Fruit fly (Drosophila melanogaster): Measurements from ENCODE around the gene CG34428.
A peak's percentile ranks its signal among the peaks of the same experiment; 100 is the strongest.

Gene CG34428

dm6 chr3L:13049671-13050070 lies 11.9 kb upstream of the CG34428 start (continued):
- TF ChIP-seq prd (optimal IDR thresholded peaks at IDR 0.05) (no peak), prd (GFP tag; IDR thresholded peaks at IDR 0.05) (peak; percentile 4; the same call in 1 of the 3 replicates), CG2712 (tag; optimal IDR thresholded peaks at IDR 0.05) (peak; percentile 55), inv (GFP tag; IDR thresholded peaks at IDR 0.05; ENCODE audit: partially characterized antibody) (no peak), MESR4 (GFP tag; optimal IDR thresholded peaks at IDR 0.05) (no peak), gsb-n (tag; optimal IDR thresholded peaks at IDR 0.05) (no peak), zen (tag; optimal IDR thresholded peaks at IDR 0.05) (peak; percentile 83), CG12769 (tag; optimal IDR thresholded peaks at IDR 0.05) (no peak), CG1603 (tag; optimal IDR thresholded peaks at IDR 0.05) (peak; percentile 8), emc (GFP tag; optimal IDR thresholded peaks at IDR 0.05) (no peak), ems (GFP tag; optimal IDR thresholded peaks at IDR 0.05) (no peak), D19A (tag; optimal IDR thresholded peaks at IDR 0.05) (peak; percentile 15), corto (GFP tag; optimal IDR thresholded peaks at IDR 0.05) (peak; percentile 11), ase (GFP tag; IDR thresholded peaks at IDR 0.05) (no peak), CG4707 (GFP tag; optimal IDR thresholded peaks at IDR 0.05) (no peak), CG15696 (tag; optimal IDR thresholded peaks at IDR 0.05) (peak; percentile 84), CG12391 (tag; optimal IDR thresholded peaks at IDR 0.05) (peak; percentile 14), Deaf1 (tag; optimal IDR thresholded peaks at IDR 0.05) (no peak), grau (tag; optimal IDR thresholded peaks at IDR 0.05) (peak; percentile 1), sim (GFP tag; IDR thresholded peaks at IDR 0.05) (no peak), CG32767 (GFP tag; IDR thresholded peaks at IDR 0.05) (no peak), D (optimal IDR thresholded peaks at IDR 0.05) (no peak), D (GFP tag; optimal IDR thresholded peaks at IDR 0.05) (peak; percentile 4), ranshi (GFP tag; IDR thresholded peaks at IDR 0.05) (no peak), CG8924 (tag; optimal IDR thresholded peaks at IDR 0.05) (peak; percentile 25)

dm6 chr3L:13050675-13051202 lies 10.8 kb upstream of the CG34428 start:
- TF ChIP-seq CG12942 (GFP tag; optimal IDR thresholded peaks at IDR 0.05) (no peak), Abd-B (GFP tag; optimal IDR thresholded peaks at IDR 0.05) (no peak), YL-1 (GFP tag; optimal IDR thresholded peaks at IDR 0.05) (no peak), ham (GFP tag; IDR thresholded peaks at IDR 0.05) (no peak), ato (GFP tag; IDR thresholded peaks at IDR 0.05; ENCODE audit: partially characterized antibody) (0 out of 2 replicates have a peak, but pooled peaks have one; percentile 26), CG3726 (GFP tag; IDR thresholded peaks at IDR 0.05) (no peak), vvl (GFP tag; IDR thresholded peaks at IDR 0.05) (0 out of 2 replicates have a peak, but pooled peaks have one; percentile 15), schlank (tag; optimal IDR thresholded peaks at IDR 0.05) (no peak), CG34422 (GFP tag; IDR thresholded peaks at IDR 0.05) (no peak), Optix (GFP tag; IDR thresholded peaks at IDR 0.05) (0 out of 3 replicates have a peak, but pooled peaks have one; percentile 7), kni (GFP tag; optimal IDR thresholded peaks at IDR 0.05) (peak; percentile 43), ac (GFP tag; optimal IDR thresholded peaks at IDR 0.05) (peak; percentile 57), gsb-n (tag; optimal IDR thresholded peaks at IDR 0.05) (peak; percentile 39), z (GFP tag; IDR thresholded peaks at IDR 0.05) (no peak), otp (GFP tag; IDR thresholded peaks at IDR 0.05) (no peak), onecut (GFP tag; IDR thresholded peaks at IDR 0.05) (no peak), Hr39 (optimal IDR thresholded peaks at IDR 0.05) (no peak), oc (tag; optimal IDR thresholded peaks at IDR 0.05) (peak; percentile 51), CG14860 (GFP tag; IDR thresholded peaks at IDR 0.05; ENCODE audit: partially characterized antibody) (no peak), Xbp1 (GFP tag; optimal IDR thresholded peaks at IDR 0.05) (no peak), CG2199 (GFP tag; IDR thresholded peaks at IDR 0.05) (peak; percentile 58; the same call in 1 of the 3 replicates), ems (GFP tag; optimal IDR thresholded peaks at IDR 0.05) (no peak), bbx (GFP tag; IDR thresholded peaks at IDR 0.05; ENCODE audit: partially characterized antibody) (no peak), sens (GFP tag) (peak; percentile 66), gsb (GFP tag; IDR thresholded peaks at IDR 0.05) (no peak)

Data from whole organism, embryonic.